Worm (Caenorhabditis elegans): ENCODE measurements around the gene Y34B4A.7.

- TF ChIP-seq pha-4 (tag; optimal IDR thresholded peaks at IDR 0.05), result no peak
- TF ChIP-seq mep-1 (tag; optimal IDR thresholded peaks at IDR 0.05), result no peak
- no peak for TF ChIP-seq ces-1 (GFP tag; optimal IDR thresholded peaks at IDR 0.05)
- no peak for TF ChIP-seq lsy-2 (tag; optimal IDR thresholded peaks at IDR 0.05)
- no peak for TF ChIP-seq elt-3 (tag; optimal IDR thresholded peaks at IDR 0.05)
- no peak for TF ChIP-seq unc-39 (tag; optimal IDR thresholded peaks at IDR 0.05)
- TF ChIP-seq unc-62 (GFP tag; optimal IDR thresholded peaks at IDR 0.05), result no peak
- no peak for TF ChIP-seq blmp-1 (tag; optimal IDR thresholded peaks at IDR 0.05)
- no peak for TF ChIP-seq mab-5 (tag; optimal IDR thresholded peaks at IDR 0.05)
- no peak for TF ChIP-seq nhr-237 (tag; optimal IDR thresholded peaks at IDR 0.05)
Measured at ce11 chrX:5252798-5253197, 8.7 kb downstream of the Y34B4A.7 start, which contains the start of gene nspg-14.
